Worm (Caenorhabditis elegans) whole organism, L3 larva: ENCODE measurements around the gene dct-14.

ENCODE experiments used
- R02D3.7 ChIP-seq: fragments of 150-350 bp; optimal IDR thresholded peaks from 2 replicates; lab custom pipeline; 2014; ENCODE audit warnings: missing biosample characterization, missing genetic modification characterization
- ama-1 ChIP-seq: fragments of 150-350 bp; optimal IDR thresholded peaks from 2 replicates; lab custom pipeline; 2018
- ceh-16 ChIP-seq: sonication (generic microtip); optimal IDR thresholded peaks from 2 replicates; lab custom pipeline; 2017; ENCODE audit warnings: missing biosample characterization, missing genetic modification characterization
- ceh-28 ChIP-seq: fragments of 150-350 bp; optimal IDR thresholded peaks from 2 replicates; lab custom pipeline; 2014; ENCODE audit warnings: missing biosample characterization, missing genetic modification reagents, missing genetic modification characterization
- ceh-82 ChIP-seq: fragments of 150-350 bp; optimal IDR thresholded peaks from 2 replicates; lab custom pipeline; 2014; ENCODE audit warnings: missing biosample characterization, missing genetic modification characterization
- ceh-9 ChIP-seq: sonication (generic microtip); optimal IDR thresholded peaks from 2 replicates; lab custom pipeline; 2018; ENCODE audit warnings: missing biosample characterization, missing genetic modification characterization
- egl-27 ChIP-seq: sonication (generic microtip); optimal IDR thresholded peaks from 4 replicates; lab custom pipeline; 2017; ENCODE audit warnings: missing biosample characterization, missing genetic modification reagents, missing genetic modification characterization
- egl-5 ChIP-seq: fragments of 150-350 bp; optimal IDR thresholded peaks from 2 replicates; lab custom pipeline; 2017; ENCODE audit warnings: missing biosample characterization, missing genetic modification reagents, missing genetic modification characterization, inconsistent platforms
- elt-1 ChIP-seq: fragments of 150-350 bp; optimal IDR thresholded peaks from 2 replicates; lab custom pipeline; 2014; ENCODE audit warnings: missing biosample characterization, missing genetic modification characterization
- elt-2 ChIP-seq: sonication (generic microtip); optimal IDR thresholded peaks from 2 replicates; lab custom pipeline; 2016; ENCODE audit warnings: missing genetic modification reagents, mild to moderate bottlenecking, missing genetic modification characterization, missing compliant biosample characterization
- elt-3 ChIP-seq, 3 experiments: fragments of 150-350 bp in 1 of 3; sonication (generic microtip) in 2 of 3; optimal IDR thresholded peaks; 2 replicates in 2 of 3; 4 replicates in 1 of 3; lab custom pipeline; 2014 to 2017; ENCODE audit warnings: missing biosample characterization in 3 of 3, missing genetic modification characterization in 3 of 3
- fkh-10 ChIP-seq: sonication (generic microtip); optimal IDR thresholded peaks from 2 replicates; lab custom pipeline; 2017; ENCODE audit warnings: missing biosample characterization, missing genetic modification reagents, missing genetic modification characterization
- fkh-2 ChIP-seq: fragments of 150-350 bp; optimal IDR thresholded peaks from 2 replicates; lab custom pipeline; 2014; ENCODE audit warnings: missing biosample characterization, missing genetic modification reagents, missing genetic modification characterization
- fos-1 ChIP-seq: fragments of 150-350 bp; optimal IDR thresholded peaks from 2 replicates; lab custom pipeline; 2014; ENCODE audit warnings: missing biosample characterization, missing genetic modification characterization
- hmg-11 ChIP-seq: sonication (generic microtip); optimal IDR thresholded peaks from 2 replicates; lab custom pipeline; 2016; ENCODE audit warnings: missing genetic modification characterization, missing compliant biosample characterization
- jun-1 ChIP-seq: fragments of 150-350 bp; optimal IDR thresholded peaks from 2 replicates; lab custom pipeline; 2014; ENCODE audit warnings: missing biosample characterization, missing genetic modification reagents, missing genetic modification characterization
- lin-39 ChIP-seq: fragments of 150-350 bp; optimal IDR thresholded peaks from 2 replicates; lab custom pipeline; 2018; ENCODE audit warnings: missing biosample characterization, missing genetic modification reagents, missing genetic modification characterization
- lsy-12 ChIP-seq: sonication (generic microtip); optimal IDR thresholded peaks from 2 replicates; lab custom pipeline; 2016; ENCODE audit warnings: mild to moderate bottlenecking, missing genetic modification characterization, missing compliant biosample characterization
- mml-1 ChIP-seq: fragments of 150-350 bp; sonication (generic microtip); optimal IDR thresholded peaks from 3 replicates; lab custom pipeline; 2014; ENCODE audit warnings: missing biosample characterization, missing genetic modification characterization
- nhr-12 ChIP-seq: fragments of 150-350 bp; optimal IDR thresholded peaks from 2 replicates; lab custom pipeline; 2014; ENCODE audit warnings: missing biosample characterization, missing genetic modification characterization
- nhr-23 ChIP-seq: fragments of 150-350 bp; optimal IDR thresholded peaks from 2 replicates; lab custom pipeline; 2014; ENCODE audit warnings: missing biosample characterization, missing genetic modification reagents, missing genetic modification characterization
- nhr-237 ChIP-seq: fragments of 150-350 bp; optimal IDR thresholded peaks from 2 replicates; lab custom pipeline; 2014; ENCODE audit warnings: missing biosample characterization, missing genetic modification characterization
- nhr-28 ChIP-seq: fragments of 150-350 bp; optimal IDR thresholded peaks from 2 replicates; lab custom pipeline; 2014; ENCODE audit warnings: missing biosample characterization, missing genetic modification characterization
- nhr-43 ChIP-seq: sonication (generic microtip); optimal IDR thresholded peaks from 2 replicates; lab custom pipeline; 2016; ENCODE audit warnings: mild to moderate bottlenecking, missing genetic modification characterization, missing compliant biosample characterization; ENCODE audit not compliant: poor library complexity, severe bottlenecking
- nhr-67 ChIP-seq: fragments of 150-350 bp; optimal IDR thresholded peaks from 2 replicates; lab custom pipeline; 2014; ENCODE audit warnings: missing biosample characterization, missing genetic modification characterization
- nhr-76 ChIP-seq: fragments of 150-350 bp; sonication (generic microtip); optimal IDR thresholded peaks from 5 replicates; lab custom pipeline; 2014; ENCODE audit warnings: missing biosample characterization, missing genetic modification characterization
- nhr-77 ChIP-seq: fragments of 150-350 bp; optimal IDR thresholded peaks from 2 replicates; lab custom pipeline; 2014; ENCODE audit warnings: missing biosample characterization, missing genetic modification characterization
- pha-4 ChIP-seq: fragments of 150-350 bp; optimal IDR thresholded peaks from 2 replicates; lab custom pipeline; 2014; ENCODE audit warnings: missing biosample characterization, missing genetic modification reagents, missing genetic modification characterization
- pqm-1 ChIP-seq: fragments of 150-350 bp; optimal IDR thresholded peaks from 2 replicates; lab custom pipeline; 2017; ENCODE audit warnings: missing biosample characterization, missing genetic modification characterization, inconsistent platforms
- skn-1 ChIP-seq: fragments of 150-350 bp; optimal IDR thresholded peaks from 2 replicates; lab custom pipeline; 2014; ENCODE audit warnings: missing biosample characterization, missing genetic modification characterization
- snpc-4 ChIP-seq: fragments of 150-350 bp; optimal IDR thresholded peaks from 2 replicates; lab custom pipeline; 2014; ENCODE audit warnings: missing biosample characterization, missing genetic modification characterization
- tbx-2 ChIP-seq: sonication (generic microtip); optimal IDR thresholded peaks from 2 replicates; lab custom pipeline; 2016; ENCODE audit warnings: mild to moderate bottlenecking, missing genetic modification characterization, missing compliant biosample characterization
- unc-39 ChIP-seq: sonication (generic microtip); optimal IDR thresholded peaks from 4 replicates; lab custom pipeline; 2017; ENCODE audit warnings: missing biosample characterization, missing genetic modification characterization
- unc-62 ChIP-seq: fragments of 150-350 bp; sonication (generic microtip); optimal IDR thresholded peaks from 4 replicates; lab custom pipeline; 2014; ENCODE audit warnings: missing biosample characterization, missing genetic modification reagents, missing genetic modification characterization
- zag-1 ChIP-seq: fragments of 150-350 bp; optimal IDR thresholded peaks from 2 replicates; lab custom pipeline; 2014; ENCODE audit warnings: missing biosample characterization, missing genetic modification characterization

The dct-14 gene

ce11 chrV:20500405-20500804, at the start of gene dct-14:
Gene dct-14, minus strand, starts transcription at chrV:20500505.
- no peak for TF ChIP-seq nhr-43 (tag; lab: Kevin White, UChicago)
- no peak for TF ChIP-seq R02D3.7 (tag; lab: Kevin White, UChicago)
- no peak for TF ChIP-seq nhr-77 (tag; lab: Kevin White, UChicago)
- no peak for TF ChIP-seq nhr-67 (tag; lab: Kevin White, UChicago)
- no peak for TF ChIP-seq ceh-16 (tag; lab: Kevin White, UChicago)
- TF ChIP-seq unc-62: no peak
- TF ChIP-seq lsy-12 (tag; lab: Kevin White, UChicago): no peak
- TF ChIP-seq fkh-2 (tag; lab: Kevin White, UChicago): no peak
- no peak for TF ChIP-seq ama-1
- no peak for TF ChIP-seq nhr-237 (tag; lab: Kevin White, UChicago)
- no peak for TF ChIP-seq elt-3 (tag; optimal IDR thresholded peaks at IDR 0.05; lab: Kevin White, UChicago)
- TF ChIP-seq fos-1 (tag; lab: Kevin White, UChicago): no peak
- TF ChIP-seq ceh-9 (tag; lab: Kevin White, UChicago): no peak
- no peak for TF ChIP-seq unc-39
- TF ChIP-seq lin-39 (tag; lab: Kevin White, UChicago): no peak
- no peak for TF ChIP-seq mml-1 (tag; lab: Kevin White, UChicago)

ce11 chrV:20547048-20547447, 46.7 kb upstream of the dct-14 start, which contains the start of gene Y38H6C.18:
Gene Y38H6C.18, minus strand, starts transcription at chrV:20547148.
- TF ChIP-seq fkh-10: no peak
- TF ChIP-seq, all 47 proteins: peak for 0

- TF ChIP-seq pha-4 (tag; lab: Kevin White, UChicago) (peak; percentile 53), pqm-1 (tag; lab: Kevin White, UChicago) (peak; percentile 71), elt-2 (tag; lab: Kevin White, UChicago) (peak; percentile 41), zag-1 (tag; lab: Kevin White, UChicago) (no peak), skn-1 (no peak)
Observed at ce11 chrV:20545742-20546141, 45.4 kb upstream of the dct-14 start.

- no peak for TF ChIP-seq tbx-2 (tag; lab: Kevin White, UChicago)
- no peak for TF ChIP-seq fkh-10
- no peak for TF ChIP-seq nhr-77 (tag; lab: Kevin White, UChicago)
- peak; percentile 16 for TF ChIP-seq pha-4 (tag; lab: Kevin White, UChicago)
- TF ChIP-seq nhr-12 (tag; lab: Kevin White, UChicago): no peak
- TF ChIP-seq lsy-12 (tag; lab: Kevin White, UChicago): no peak
- TF ChIP-seq ceh-16 (tag; lab: Kevin White, UChicago): no peak
- TF ChIP-seq nhr-76 (tag; lab: Kevin White, UChicago): no peak
- no peak for TF ChIP-seq egl-27 (tag; lab: Kevin White, UChicago)
- TF ChIP-seq hmg-11 (tag; lab: Kevin White, UChicago): no peak
- TF ChIP-seq jun-1 (tag; lab: Kevin White, UChicago): no peak
- no peak for TF ChIP-seq egl-5 (tag; lab: Kevin White, UChicago)
- no peak for TF ChIP-seq nhr-23 (tag; lab: Kevin White, UChicago)
- peak; percentile 13 for TF ChIP-seq elt-2 (tag; lab: Kevin White, UChicago)
Observed at ce11 chrV:20544610-20545009, 44.3 kb upstream of the dct-14 start.

- no peak for TF ChIP-seq ceh-28 (tag; lab: Kevin White, UChicago)
- no peak for TF ChIP-seq snpc-4
- no peak for TF ChIP-seq nhr-67 (tag; lab: Kevin White, UChicago)
- no peak for TF ChIP-seq ceh-82 (tag; lab: Kevin White, UChicago)
- no peak for TF ChIP-seq nhr-77 (tag; lab: Kevin White, UChicago)
- no peak for TF ChIP-seq nhr-28 (tag; lab: Kevin White, UChicago)
- no peak for TF ChIP-seq ama-1
- TF ChIP-seq R02D3.7 (tag; lab: Kevin White, UChicago): no peak
- TF ChIP-seq tbx-2 (tag; lab: Kevin White, UChicago): no peak
- TF ChIP-seq zag-1 (tag; lab: Kevin White, UChicago): no peak
- no peak for TF ChIP-seq skn-1
- no peak for TF ChIP-seq elt-1 (tag; lab: Kevin White, UChicago)
Observed at ce11 chrV:20544092-20544491, 43.8 kb upstream of the dct-14 start, which contains the start of gene slc-36.3. Gene slc-36.3, minus strand, starts transcription at chrV:20544192.
